Fruit fly (Drosophila melanogaster) whole organism, embryonic: ENCODE measurements around the gene msl-3.

Experiments used
- Antp ChIP-seq: fragments of 200-800 bp; sonication (Bioruptor generic); optimal IDR thresholded peaks from 3 replicates; lab custom pipeline; 2016; ENCODE audit warnings: missing biosample characterization, missing genetic modification characterization
- B-H2 ChIP-seq: fragments of 200-800 bp; sonication (Bioruptor generic); optimal IDR thresholded peaks from 2 replicates; lab custom pipeline; 2018; ENCODE audit warnings: missing biosample characterization, mild to moderate bottlenecking, missing genetic modification characterization
- Bgb ChIP-seq: fragments of 200-800 bp; sonication (Bioruptor generic); IDR thresholded peaks from 2 replicates; pipeline ENCODE4 v1.3.6; 2022; ENCODE audit warnings: missing biosample characterization, missing genetic modification characterization; ENCODE audit not compliant: partially characterized antibody
- CG10267 ChIP-seq: fragments of 200-800 bp; sonication (Bioruptor generic); optimal IDR thresholded peaks from 2 replicates; lab custom pipeline; 2018; ENCODE audit warnings: missing biosample characterization, mild to moderate bottlenecking, missing genetic modification characterization, moderate library complexity
- CG10543 ChIP-seq: fragments of 200-800 bp; sonication (Bioruptor generic); optimal IDR thresholded peaks from 3 replicates; lab custom pipeline; 2017; ENCODE audit warnings: missing biosample characterization, mild to moderate bottlenecking, missing genetic modification characterization, moderate library complexity
- CG10654 ChIP-seq: fragments of 200-800 bp; sonication (Bioruptor generic); optimal IDR thresholded peaks from 2 replicates; lab custom pipeline; 2016; ENCODE audit warnings: missing biosample characterization, missing genetic modification characterization
- CG11398 ChIP-seq: fragments of 200-800 bp; sonication (Bioruptor generic); optimal IDR thresholded peaks from 2 replicates; lab custom pipeline; 2016; ENCODE audit warnings: missing biosample characterization, missing genetic modification characterization
- CG11696 ChIP-seq: fragments of 200-800 bp; sonication (Bioruptor generic); IDR thresholded peaks from 2 replicates; pipeline ENCODE4 v1.3.6; 2022; ENCODE audit warnings: missing biosample characterization, missing genetic modification characterization
- CG11723 ChIP-seq: fragments of 200-800 bp; sonication (Bioruptor generic); optimal IDR thresholded peaks from 2 replicates; lab custom pipeline; 2017; ENCODE audit warnings: missing biosample characterization, mild to moderate bottlenecking, missing genetic modification characterization
- CG16815 ChIP-seq: fragments of 200-800 bp; sonication (Bioruptor generic); optimal IDR thresholded peaks from 3 replicates; lab custom pipeline; 2017; ENCODE audit warnings: missing biosample characterization, mild to moderate bottlenecking, missing genetic modification characterization
- CG17612 ChIP-seq: fragments of 200-800 bp; sonication (Bioruptor generic); IDR thresholded peaks from 2 replicates; pipeline ENCODE4 v1.3.6; 2022; ENCODE audit warnings: missing biosample characterization, missing genetic modification characterization
- CG17802 ChIP-seq: fragments of 200-800 bp; sonication (Bioruptor generic); optimal IDR thresholded peaks from 2 replicates; lab custom pipeline; 2018; ENCODE audit warnings: missing biosample characterization, mild to moderate bottlenecking, missing genetic modification characterization, moderate library complexity
- CG17829 ChIP-seq: fragments of 200-800 bp; optimal IDR thresholded peaks from 2 replicates; lab custom pipeline; 2019; ENCODE audit warnings: missing biosample characterization, mild to moderate bottlenecking, missing genetic modification characterization, moderate library complexity
- CG1832 ChIP-seq: fragments of 200-800 bp; sonication (Bioruptor generic); optimal IDR thresholded peaks from 2 replicates; lab custom pipeline; 2017; ENCODE audit warnings: missing biosample characterization, mild to moderate bottlenecking, missing genetic modification characterization, inconsistent platforms
- CG2678 ChIP-seq: fragments of 200-800 bp; sonication (Bioruptor generic); optimal IDR thresholded peaks from 3 replicates; lab custom pipeline; 2019; ENCODE audit warnings: missing biosample characterization, mild to moderate bottlenecking, missing genetic modification characterization, moderate library complexity
- CG2712 ChIP-seq: fragments of 200-800 bp; optimal IDR thresholded peaks from 3 replicates; lab custom pipeline; 2019; ENCODE audit warnings: missing biosample characterization, mild to moderate bottlenecking, missing genetic modification characterization, moderate library complexity
- CG33213 ChIP-seq: fragments of 200-800 bp; sonication (Bioruptor generic); optimal IDR thresholded peaks from 3 replicates; lab custom pipeline; 2016; ENCODE audit warnings: missing biosample characterization, missing genetic modification characterization
- CG34422 ChIP-seq: fragments of 200-800 bp; sonication (Bioruptor generic); IDR thresholded peaks from 3 replicates; pipeline ENCODE4 v1.3.6; 2022; ENCODE audit warnings: missing biosample characterization, missing genetic modification characterization
- CG4282 ChIP-seq: fragments of 200-800 bp; sonication (Bioruptor generic); optimal IDR thresholded peaks from 2 replicates; lab custom pipeline; 2016; ENCODE audit warnings: missing biosample characterization, missing genetic modification characterization
- CG4328 ChIP-seq: fragments of 200-800 bp; sonication (Bioruptor generic); optimal IDR thresholded peaks from 3 replicates; lab custom pipeline; 2017; ENCODE audit warnings: missing biosample characterization, missing genetic modification reagents, missing genetic modification characterization
- CG4707 ChIP-seq: fragments of 200-800 bp; sonication (Bioruptor generic); optimal IDR thresholded peaks from 2 replicates; lab custom pipeline; 2018; ENCODE audit warnings: missing biosample characterization, mild to moderate bottlenecking, missing genetic modification characterization, moderate library complexity
- CG6272 ChIP-seq: fragments of 200-800 bp; sonication (Bioruptor generic); IDR thresholded peaks from 2 replicates; pipeline ENCODE4 v1.3.6; 2022; ENCODE audit warnings: missing biosample characterization, missing genetic modification characterization
- H15 ChIP-seq: fragments of 200-800 bp; sonication (Bioruptor generic); IDR thresholded peaks from 3 replicates; pipeline ENCODE4 v1.3.6; 2022; ENCODE audit warnings: missing biosample characterization, missing genetic modification characterization
- Poxn ChIP-seq: fragments of 200-800 bp; sonication (Bioruptor generic); IDR thresholded peaks from 2 replicates; pipeline ENCODE4 v1.3.6; 2022; ENCODE audit warnings: missing biosample characterization, missing genetic modification characterization
- Ptx1 ChIP-seq: fragments of 200-800 bp; sonication (Bioruptor generic); IDR thresholded peaks from 2 replicates; pipeline ENCODE4 v1.3.6; 2022; ENCODE audit warnings: missing biosample characterization, missing genetic modification characterization
- Rfx ChIP-seq: fragments of 200-800 bp; sonication (Bioruptor generic); IDR thresholded peaks from 2 replicates; pipeline ENCODE4 v1.3.6; 2022; ENCODE audit warnings: missing biosample characterization, missing genetic modification characterization
- Sox102F ChIP-seq: fragments of 200-800 bp; sonication (Bioruptor generic); optimal IDR thresholded peaks from 2 replicates; lab custom pipeline; 2018; ENCODE audit warnings: missing biosample characterization, mild to moderate bottlenecking, missing genetic modification characterization, moderate library complexity
- bab2 ChIP-seq: fragments of 200-800 bp; sonication (Bioruptor generic); optimal IDR thresholded peaks from 2 replicates; lab custom pipeline; 2016; ENCODE audit warnings: missing biosample characterization, missing genetic modification characterization
- bowl ChIP-seq: fragments of 200-800 bp; sonication (Bioruptor generic); IDR thresholded peaks from 2 replicates; pipeline ENCODE4 v1.3.6; 2022; ENCODE audit warnings: missing biosample characterization, missing genetic modification characterization
- cato ChIP-seq: fragments of 200-800 bp; sonication (Bioruptor generic); optimal IDR thresholded peaks from 2 replicates; lab custom pipeline; 2016; ENCODE audit warnings: missing biosample characterization, missing genetic modification characterization, borderline replicate concordance
- chm ChIP-seq: fragments of 200-800 bp; sonication (Bioruptor generic); IDR thresholded peaks from 2 replicates; pipeline ENCODE4 v1.3.6; 2022; ENCODE audit warnings: missing biosample characterization, missing genetic modification characterization
- croc ChIP-seq: fragments of 200-800 bp; sonication (Bioruptor generic); conservative IDR thresholded peaks from 3 replicates; pipeline ENCODE4 v1.3.6; 2022; ENCODE audit warnings: missing biosample characterization, missing genetic modification characterization
- crp ChIP-seq, 2 experiments: fragments of 200-800 bp; sonication (Bioruptor generic); optimal IDR thresholded peaks; 2 replicates in 1 of 2; 3 replicates in 1 of 2; lab custom pipeline; 2017; ENCODE audit warnings: missing biosample characterization in 2 of 2, missing genetic modification characterization in 2 of 2, mild to moderate bottlenecking in 1 of 2, moderate library complexity in 1 of 2
- dan ChIP-seq: fragments of 200-800 bp; sonication (Bioruptor generic); IDR thresholded peaks from 2 replicates; pipeline ENCODE4 v1.3.6; 2022; ENCODE audit warnings: missing biosample characterization, missing genetic modification characterization
- grau ChIP-seq: fragments of 200-800 bp; optimal IDR thresholded peaks from 3 replicates; lab custom pipeline; 2019; ENCODE audit warnings: missing biosample characterization, mild to moderate bottlenecking, missing genetic modification characterization, moderate library complexity
- lilli ChIP-seq: fragments of 200-800 bp; sonication (Bioruptor generic); optimal IDR thresholded peaks from 3 replicates; lab custom pipeline; 2016; ENCODE audit warnings: missing biosample characterization, missing genetic modification characterization
- lola ChIP-seq, 3 experiments: fragments of >200 bp in 2 of 3; fragments of 200-800 bp in 1 of 3; sonication (Bioruptor generic) in 1 of 3; optimal IDR thresholded peaks; 2 replicates each; lab custom pipeline; 2017 to 2019; ENCODE audit warnings: missing biosample characterization in 3 of 3, missing genetic modification characterization in 3 of 3, mild to moderate bottlenecking in 1 of 3, moderate library complexity in 1 of 3
- nau ChIP-seq: fragments of 200-800 bp; sonication (Bioruptor generic); optimal IDR thresholded peaks from 3 replicates; lab custom pipeline; 2017; ENCODE audit warnings: missing biosample characterization, mild to moderate bottlenecking, missing genetic modification characterization, missing genetic modification reagents
- odd ChIP-seq: fragments of 200-800 bp; sonication (Bioruptor generic); optimal IDR thresholded peaks from 2 replicates; lab custom pipeline; 2017; ENCODE audit warnings: missing biosample characterization, mild to moderate bottlenecking, missing genetic modification characterization
- otp ChIP-seq: fragments of 200-800 bp; sonication (Bioruptor generic); IDR thresholded peaks from 3 replicates; pipeline ENCODE4, ENCODE4 v1.3.6; 2022; ENCODE audit warnings: missing biosample characterization, missing genetic modification characterization
- p53 ChIP-seq: fragments of 200-800 bp; sonication (Bioruptor generic); optimal IDR thresholded peaks from 2 replicates; lab custom pipeline; 2016; ENCODE audit warnings: missing biosample characterization, missing genetic modification characterization
- ro ChIP-seq: fragments of 200-800 bp; sonication (Bioruptor generic); IDR thresholded peaks from 2 replicates; pipeline ENCODE4 v1.3.6; 2022; ENCODE audit warnings: missing biosample characterization, missing genetic modification characterization
- tap ChIP-seq: fragments of 200-800 bp; optimal IDR thresholded peaks from 3 replicates; lab custom pipeline; 2019; ENCODE audit warnings: missing biosample characterization, mild to moderate bottlenecking, missing genetic modification characterization, moderate library complexity
- tio ChIP-seq: fragments of 200-800 bp; sonication (Bioruptor generic); optimal IDR thresholded peaks from 2 replicates; lab custom pipeline; 2017; ENCODE audit warnings: missing biosample characterization, missing genetic modification characterization, inconsistent platforms
- tna ChIP-seq: fragments of 200-800 bp; sonication (Bioruptor generic); IDR thresholded peaks from 2 replicates; pipeline ENCODE4 v1.3.6; 2022; ENCODE audit warnings: missing biosample characterization, missing genetic modification characterization; ENCODE audit not compliant: partially characterized antibody
- trem ChIP-seq: fragments of 200-800 bp; optimal IDR thresholded peaks from 3 replicates; lab custom pipeline; 2019; ENCODE audit warnings: missing biosample characterization, mild to moderate bottlenecking, missing genetic modification characterization, moderate library complexity
- tx ChIP-seq: fragments of 200-800 bp; sonication (Bioruptor generic); optimal IDR thresholded peaks from 2 replicates; lab custom pipeline; 2016; ENCODE audit warnings: missing biosample characterization, missing genetic modification characterization
- vvl ChIP-seq: fragments of 200-800 bp; sonication (Bioruptor generic); IDR thresholded peaks from 2 replicates; pipeline ENCODE4 v1.3.6; 2022; ENCODE audit warnings: missing biosample characterization, missing genetic modification characterization

msl-3 gene

dm6 chr3L:7151521-7152465 lies 26.5 kb upstream of the msl-3 start (continued):
- no peak for TF ChIP-seq CG4282 (GFP tag; lab: Kevin White, UChicago)
- TF ChIP-seq CG16815: peak; percentile 29
- no peak for TF ChIP-seq CG10543 (GFP tag; lab: Kevin White, UChicago)
- no peak for TF ChIP-seq CG4707 (GFP tag; lab: Kevin White, UChicago)
- 0 out of 2 replicates have a peak, but pooled peaks have one; percentile 9 for TF ChIP-seq CG11696 (GFP tag; lab: Robert Waterston, UW)
- TF ChIP-seq vvl: peak; percentile 89
- peak; percentile 67 for TF ChIP-seq CG17829 (tag; lab: Kevin White, UChicago)
- TF ChIP-seq CG33213: no peak
- no peak for TF ChIP-seq CG17612 (GFP tag; lab: Robert Waterston, UW)
- peak; percentile 65; the same call in 1 of the 2 replicates for TF ChIP-seq chm (GFP tag; lab: Robert Waterston, UW)
- TF ChIP-seq Ptx1: peak; percentile 49; the same call in 1 of the 2 replicates
- peak; percentile 54 for TF ChIP-seq tio (GFP tag; lab: Kevin White, UChicago)
- peak; percentile 51 for TF ChIP-seq CG10267 (tag; lab: Kevin White, UChicago)
- TF ChIP-seq tap: peak; percentile 23
- peak; percentile 28 for TF ChIP-seq bab2 (GFP tag; lab: Kevin White, UChicago)
- TF ChIP-seq nau: no peak
- peak in 1 of 3 experiments; percentile 71 for TF ChIP-seq lola (GFP tag; optimal IDR thresholded peaks at IDR 0.05; lab: Kevin White, UChicago)
- TF ChIP-seq tna (GFP tag; lab: Robert Waterston, UW): no peak
- no peak for TF ChIP-seq crp (GFP tag; optimal IDR thresholded peaks at IDR 0.05; lab: Kevin White, UChicago)
- no peak for TF ChIP-seq Antp (GFP tag; lab: Kevin White, UChicago)
- peak; percentile 80 for TF ChIP-seq otp (GFP tag; lab: Robert Waterston, UW)
- TF ChIP-seq p53: no peak
- TF ChIP-seq Rfx (GFP tag; lab: Robert Waterston, UW): no peak
- TF ChIP-seq trem: peak; percentile 66
- TF ChIP-seq CG2678: peak; percentile 60
- TF ChIP-seq odd (GFP tag; lab: Kevin White, UChicago): no peak
- TF ChIP-seq bowl (GFP tag; lab: Robert Waterston, UW): no peak
- peak; percentile 89 for TF ChIP-seq CG2712 (tag; lab: Kevin White, UChicago)
- TF ChIP-seq B-H2: no peak
- peak; percentile 69; the same call in 2 of the 3 replicates for TF ChIP-seq CG34422 (GFP tag; lab: Robert Waterston, UW)
- TF ChIP-seq dan (GFP tag; lab: Robert Waterston, UW): no peak
- peak; percentile 41 for TF ChIP-seq CG6272 (GFP tag; lab: Robert Waterston, UW)
- TF ChIP-seq CG10654: peak; percentile 19
- TF ChIP-seq CG1832 (GFP tag; lab: Kevin White, UChicago): no peak
- TF ChIP-seq tx (GFP tag; lab: Kevin White, UChicago): no peak
- no peak for TF ChIP-seq Bgb (GFP tag; lab: Robert Waterston, UW)
- TF ChIP-seq grau (tag; lab: Kevin White, UChicago): peak; percentile 51
- TF ChIP-seq CG4328 (GFP tag; lab: Kevin White, UChicago): no peak
- TF ChIP-seq lilli (GFP tag; lab: Kevin White, UChicago): peak; percentile 10
- TF ChIP-seq Poxn (GFP tag; lab: Robert Waterston, UW): no peak
- TF ChIP-seq CG11398 (GFP tag; lab: Kevin White, UChicago): no peak
- TF ChIP-seq ro: no peak; the same call in 1 of the 2 replicates
- no peak for TF ChIP-seq cato (GFP tag; lab: Kevin White, UChicago)
- peak; percentile 73 for TF ChIP-seq Sox102F (GFP tag; lab: Kevin White, UChicago)
- TF ChIP-seq CG11723 (GFP tag; lab: Kevin White, UChicago): no peak
- TF ChIP-seq croc (GFP tag; lab: Robert Waterston, UW): peak; percentile 66
- TF ChIP-seq H15 (GFP tag; lab: Robert Waterston, UW): peak; percentile 67; the same call in 2 of the 3 replicates
- TF ChIP-seq CG17802 (tag; lab: Kevin White, UChicago): peak; percentile 1
